Fruit fly (Drosophila melanogaster): ENCODE measurements around the gene CG7988.

DNA sequence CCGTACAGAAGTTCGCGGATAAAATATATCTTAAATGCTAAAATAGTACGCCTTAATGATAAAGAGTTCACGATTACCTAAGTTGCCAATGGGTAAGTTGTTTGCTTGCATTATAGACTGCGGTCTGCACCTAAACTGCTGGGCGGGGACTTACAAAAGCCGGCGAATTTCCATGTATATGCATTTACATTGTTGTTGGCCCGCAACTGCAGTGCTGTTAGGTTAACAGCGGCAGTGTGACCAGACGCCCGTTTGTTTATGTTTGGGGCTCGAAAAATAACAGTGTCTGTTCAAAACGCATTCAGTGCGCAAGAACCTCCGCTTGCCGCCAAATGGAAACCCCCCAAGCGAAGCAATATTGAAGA is 20.5 kb upstream of the CG7988 start:
- no peak for TF ChIP-seq tll (GFP tag; optimal IDR thresholded peaks at IDR 0.05)
- no peak for TF ChIP-seq CG6175 (GFP tag; IDR thresholded peaks at IDR 0.05)

Data from whole organism, embryonic.